Worm (Caenorhabditis elegans): ENCODE results near the gene clec-60.

clec-60 gene

ce11 chrII:10519863-10520262 is 38.2 kb upstream of the clec-60 start:
- TF ChIP-seq scrt-1 (GFP tag; IDR thresholded peaks at IDR 0.05) (no peak), ceh-36 (tag; optimal IDR thresholded peaks at IDR 0.05) (no peak), hmg-4 (GFP tag; optimal IDR thresholded peaks at IDR 0.05) (no peak), ets-7 (tag; optimal IDR thresholded peaks at IDR 0.05) (no peak), ceh-13 (GFP tag; optimal IDR thresholded peaks at IDR 0.05) (no peak), aly-1 (tag; optimal IDR thresholded peaks at IDR 0.05) (no peak), pes-1 (GFP tag; IDR thresholded peaks at IDR 0.05) (no peak), flt-1 (GFP tag; IDR thresholded peaks at IDR 0.05) (no peak), hnd-1 (tag; optimal IDR thresholded peaks at IDR 0.05) (no peak), hmbx-1 (tag; optimal IDR thresholded peaks at IDR 0.05) (no peak), tbx-37 (GFP tag; conservative IDR thresholded peaks at IDR 0.05) (no peak), B0310.2 (tag; optimal IDR thresholded peaks at IDR 0.05) (no peak), tra-4 (tag; optimal IDR thresholded peaks at IDR 0.05) (no peak), sea-1 (GFP tag; conservative IDR thresholded peaks at IDR 0.05) (no peak), ama-1 (optimal IDR thresholded peaks at IDR 0.05) (no peak), tbx-11 (GFP tag; IDR thresholded peaks at IDR 0.05) (no peak)

DNA sequence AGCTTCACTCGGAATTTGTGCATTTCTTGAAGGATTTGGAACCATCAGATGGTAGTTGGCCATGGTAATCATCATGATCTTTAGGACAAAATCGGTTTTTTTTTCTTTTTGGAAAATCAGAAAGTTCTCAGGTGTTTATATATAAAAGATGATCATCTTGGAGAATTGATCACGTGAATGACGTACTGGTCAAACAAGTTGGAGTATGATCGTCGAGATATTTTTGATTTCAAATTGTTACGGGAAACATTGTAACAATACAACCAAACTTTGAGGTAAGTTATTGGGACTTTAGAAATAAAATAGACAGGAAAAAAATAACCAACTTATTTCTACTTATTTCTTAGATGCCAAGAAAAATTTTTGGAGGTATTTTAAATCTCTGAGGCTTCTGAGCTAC is 37.3 kb upstream of the clec-60 start, which contains the start of gene F59B10.4:
Gene F59B10.4, minus strand, starts transcription at position 101 of the 400 bp plus-strand sequence.
- TF ChIP-seq sea-1 (GFP tag; conservative IDR thresholded peaks at IDR 0.05) (no peak), ceh-36 (tag; optimal IDR thresholded peaks at IDR 0.05) (no peak), F13C5.2 (tag; optimal IDR thresholded peaks at IDR 0.05) (no peak), flt-1 (GFP tag; IDR thresholded peaks at IDR 0.05) (no peak), aly-1 (tag; optimal IDR thresholded peaks at IDR 0.05) (no peak), hnd-1 (tag; optimal IDR thresholded peaks at IDR 0.05) (no peak), ceh-13 (GFP tag; optimal IDR thresholded peaks at IDR 0.05) (no peak), tbx-11 (GFP tag; IDR thresholded peaks at IDR 0.05) (no peak), hmbx-1 (tag; optimal IDR thresholded peaks at IDR 0.05) (no peak), B0310.2 (tag; optimal IDR thresholded peaks at IDR 0.05) (no peak), tra-4 (tag; optimal IDR thresholded peaks at IDR 0.05) (no peak), tbx-37 (GFP tag; conservative IDR thresholded peaks at IDR 0.05) (no peak), ama-1 (optimal IDR thresholded peaks at IDR 0.05) (no peak), ets-7 (tag; optimal IDR thresholded peaks at IDR 0.05) (no peak), pes-1 (GFP tag; IDR thresholded peaks at IDR 0.05) (no peak), hmg-4 (GFP tag; optimal IDR thresholded peaks at IDR 0.05) (no peak), scrt-1 (GFP tag; IDR thresholded peaks at IDR 0.05) (no peak)

DNA sequence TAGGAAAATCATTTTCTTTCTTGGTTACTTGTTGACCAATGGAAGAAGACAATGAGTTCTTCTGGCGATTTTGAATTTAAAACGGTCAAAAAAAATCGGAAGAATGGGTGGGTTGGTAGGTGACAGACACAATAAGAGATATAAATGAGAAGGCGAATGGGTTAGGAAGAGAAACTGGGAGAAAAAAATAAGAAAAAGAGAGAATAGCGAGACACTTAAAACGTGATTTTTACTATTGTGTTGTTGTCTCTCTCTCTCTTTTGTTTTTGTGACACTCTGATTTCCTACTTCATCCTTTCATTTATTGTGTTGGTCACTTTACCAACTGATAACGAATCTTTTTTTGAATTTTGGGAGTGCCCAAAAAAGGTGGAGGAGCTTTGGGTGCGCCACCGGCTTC is 34.7 kb upstream of the clec-60 start:
- TF ChIP-seq tbx-37 (GFP tag; conservative IDR thresholded peaks at IDR 0.05) = no peak
- TF ChIP-seq ama-1 (optimal IDR thresholded peaks at IDR 0.05) = no peak
- no peak for TF ChIP-seq hmbx-1 (tag; optimal IDR thresholded peaks at IDR 0.05)
- no peak for TF ChIP-seq B0310.2 (tag; optimal IDR thresholded peaks at IDR 0.05)
- TF ChIP-seq hmg-4 (GFP tag; optimal IDR thresholded peaks at IDR 0.05) = no peak
- no peak for TF ChIP-seq ceh-13 (GFP tag; optimal IDR thresholded peaks at IDR 0.05)
- no peak for TF ChIP-seq flt-1 (GFP tag; IDR thresholded peaks at IDR 0.05)
- no peak for TF ChIP-seq ceh-36 (tag; optimal IDR thresholded peaks at IDR 0.05)
- no peak for TF ChIP-seq hnd-1 (tag; optimal IDR thresholded peaks at IDR 0.05)
- no peak for TF ChIP-seq tra-4 (tag; optimal IDR thresholded peaks at IDR 0.05)
- no peak for TF ChIP-seq tbx-11 (GFP tag; IDR thresholded peaks at IDR 0.05)
- no peak for TF ChIP-seq aly-1 (tag; optimal IDR thresholded peaks at IDR 0.05)
- TF ChIP-seq sea-1 (GFP tag; conservative IDR thresholded peaks at IDR 0.05) = no peak
- TF ChIP-seq scrt-1 (GFP tag; IDR thresholded peaks at IDR 0.05) = no peak
- no peak for TF ChIP-seq ets-7 (tag; optimal IDR thresholded peaks at IDR 0.05)

- TF ChIP-seq ceh-36 (tag; optimal IDR thresholded peaks at IDR 0.05) (no peak), aly-1 (tag; optimal IDR thresholded peaks at IDR 0.05) (no peak), hmbx-1 (tag; optimal IDR thresholded peaks at IDR 0.05) (no peak), ama-1 (optimal IDR thresholded peaks at IDR 0.05) (no peak), B0310.2 (tag; optimal IDR thresholded peaks at IDR 0.05) (no peak), ets-7 (tag; optimal IDR thresholded peaks at IDR 0.05) (no peak), hnd-1 (tag; optimal IDR thresholded peaks at IDR 0.05) (no peak), tbx-37 (GFP tag; conservative IDR thresholded peaks at IDR 0.05) (no peak), F13C5.2 (tag; optimal IDR thresholded peaks at IDR 0.05) (no peak), tra-4 (tag; optimal IDR thresholded peaks at IDR 0.05) (no peak), flt-1 (GFP tag; IDR thresholded peaks at IDR 0.05) (no peak), sea-1 (GFP tag; conservative IDR thresholded peaks at IDR 0.05) (no peak), tbx-11 (GFP tag; IDR thresholded peaks at IDR 0.05) (no peak), ceh-13 (GFP tag; optimal IDR thresholded peaks at IDR 0.05) (no peak)
These were observed 33.7 kb upstream of the clec-60 start for ce11 chrII:10515422-10515821.

DNA sequence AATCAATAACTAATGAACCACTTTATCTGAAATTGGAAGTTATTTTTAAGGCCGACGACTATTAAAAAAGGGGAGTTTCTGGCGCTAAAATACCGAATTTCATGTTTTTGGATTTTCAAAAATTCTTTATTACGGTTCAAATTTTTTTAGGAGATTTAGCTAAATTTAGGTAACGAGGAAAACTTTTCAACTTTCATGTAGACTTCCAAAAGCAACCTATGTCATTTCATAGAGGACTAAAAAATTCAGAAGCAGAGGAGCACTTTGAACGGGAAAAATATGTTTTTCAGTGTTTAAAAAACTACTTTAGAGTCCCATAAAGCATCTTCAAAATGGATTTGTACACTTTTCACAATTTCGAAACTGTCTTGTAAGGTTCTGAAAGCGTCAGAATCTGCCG is 31.7 kb upstream of the clec-60 start:
- TF ChIP-seq scrt-1 (GFP tag; IDR thresholded peaks at IDR 0.05) (no peak), flt-1 (GFP tag; IDR thresholded peaks at IDR 0.05) (no peak), ama-1 (optimal IDR thresholded peaks at IDR 0.05) (no peak), pes-1 (GFP tag; IDR thresholded peaks at IDR 0.05) (no peak), B0310.2 (tag; optimal IDR thresholded peaks at IDR 0.05) (no peak), tbx-37 (GFP tag; conservative IDR thresholded peaks at IDR 0.05) (no peak), sea-1 (GFP tag; conservative IDR thresholded peaks at IDR 0.05) (no peak), aly-1 (tag; optimal IDR thresholded peaks at IDR 0.05) (no peak), ceh-36 (tag; optimal IDR thresholded peaks at IDR 0.05) (no peak), hmbx-1 (tag; optimal IDR thresholded peaks at IDR 0.05) (no peak), ets-7 (tag; optimal IDR thresholded peaks at IDR 0.05) (no peak), tra-4 (tag; optimal IDR thresholded peaks at IDR 0.05) (no peak), ceh-13 (GFP tag; optimal IDR thresholded peaks at IDR 0.05) (no peak), hnd-1 (tag; optimal IDR thresholded peaks at IDR 0.05) (no peak), tbx-11 (GFP tag; IDR thresholded peaks at IDR 0.05) (no peak), hmg-4 (GFP tag; optimal IDR thresholded peaks at IDR 0.05) (no peak), F13C5.2 (tag; optimal IDR thresholded peaks at IDR 0.05) (no peak)

DNA sequence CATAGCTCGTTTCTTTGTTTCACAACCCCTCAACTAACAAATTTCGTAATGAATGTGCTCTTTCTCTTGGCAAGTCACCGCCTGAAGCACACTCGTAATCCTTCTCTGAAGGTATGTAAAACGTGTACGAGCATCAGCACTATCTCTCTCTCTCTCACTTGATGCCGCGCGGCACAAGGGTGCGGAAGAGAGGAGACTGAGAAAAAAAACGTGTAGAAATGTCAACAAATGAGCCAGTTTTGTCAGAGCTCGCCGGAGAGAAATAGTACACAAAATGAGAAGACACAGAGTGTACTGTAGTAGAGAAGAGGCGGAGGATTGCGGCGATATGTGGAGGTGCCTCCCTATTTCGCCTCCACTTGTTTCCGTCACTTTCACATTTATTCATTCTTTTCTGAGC is 28.6 kb upstream of the clec-60 start, which contains the start of gene F59B10.3:
Gene F59B10.3, plus strand, starts transcription at position 301 of the 400 bp plus-strand sequence.
- TF ChIP-seq ama-1 (optimal IDR thresholded peaks at IDR 0.05) (no peak), F13C5.2 (tag; optimal IDR thresholded peaks at IDR 0.05) (no peak), sea-1 (GFP tag; conservative IDR thresholded peaks at IDR 0.05) (no peak), tbx-37 (GFP tag; conservative IDR thresholded peaks at IDR 0.05) (no peak), scrt-1 (GFP tag; IDR thresholded peaks at IDR 0.05) (no peak), hmg-4 (GFP tag; optimal IDR thresholded peaks at IDR 0.05) (no peak), ets-7 (tag; optimal IDR thresholded peaks at IDR 0.05) (no peak), hnd-1 (tag; optimal IDR thresholded peaks at IDR 0.05) (no peak), tra-4 (tag; optimal IDR thresholded peaks at IDR 0.05) (no peak), pes-1 (GFP tag; IDR thresholded peaks at IDR 0.05) (no peak), B0310.2 (tag; optimal IDR thresholded peaks at IDR 0.05) (no peak), flt-1 (GFP tag; IDR thresholded peaks at IDR 0.05) (no peak), ceh-13 (GFP tag; optimal IDR thresholded peaks at IDR 0.05) (no peak), tbx-11 (GFP tag; IDR thresholded peaks at IDR 0.05) (no peak), ceh-36 (tag; optimal IDR thresholded peaks at IDR 0.05) (no peak), aly-1 (tag; optimal IDR thresholded peaks at IDR 0.05) (no peak), hmbx-1 (tag; optimal IDR thresholded peaks at IDR 0.05) (no peak)
